Fruit fly (Drosophila melanogaster): ENCODE results near the gene CG15152.

- TF ChIP-seq CG8478 (optimal IDR thresholded peaks at IDR 0.05) (no peak), CTCF (optimal IDR thresholded peaks at IDR 0.05) (no peak)
Observed at dm6 chr2L:18151826-18152138, 37.4 kb downstream of the CG15152 start.
